Fruit fly (Drosophila melanogaster) whole organism, larva: Measurements from ENCODE around the gene CG3630.

Source experiments
- noc ChIP-seq: fragments of 200-800 bp; sonication (Bioruptor generic); optimal IDR thresholded peaks from 3 replicates; lab custom pipeline; 2019; ENCODE audit warnings: missing biosample characterization, mild to moderate bottlenecking, missing genetic modification characterization, moderate library complexity

Gene CG3630

DNA sequence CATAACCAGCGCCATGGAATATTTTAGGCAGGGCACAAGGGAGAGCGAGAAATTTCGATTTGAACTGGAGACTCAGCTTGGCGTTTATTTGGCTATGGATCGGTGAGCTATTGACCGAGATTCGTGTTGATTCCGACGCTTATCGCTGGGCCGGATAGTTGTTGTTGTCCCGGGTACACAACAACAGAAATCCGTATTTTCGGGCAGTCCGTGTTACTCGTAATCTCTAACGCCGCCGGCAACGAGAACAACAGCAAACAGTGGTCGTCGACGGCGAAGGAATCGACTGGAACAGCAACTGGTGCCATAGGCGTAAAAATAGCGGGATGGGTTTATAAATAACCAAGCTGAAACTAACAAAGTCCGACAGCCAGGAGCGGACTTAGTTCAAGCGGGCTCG, 29.9 kb downstream of the CG3630 start:
- no peak for TF ChIP-seq noc (tag; lab: Kevin White, UChicago)

DNA sequence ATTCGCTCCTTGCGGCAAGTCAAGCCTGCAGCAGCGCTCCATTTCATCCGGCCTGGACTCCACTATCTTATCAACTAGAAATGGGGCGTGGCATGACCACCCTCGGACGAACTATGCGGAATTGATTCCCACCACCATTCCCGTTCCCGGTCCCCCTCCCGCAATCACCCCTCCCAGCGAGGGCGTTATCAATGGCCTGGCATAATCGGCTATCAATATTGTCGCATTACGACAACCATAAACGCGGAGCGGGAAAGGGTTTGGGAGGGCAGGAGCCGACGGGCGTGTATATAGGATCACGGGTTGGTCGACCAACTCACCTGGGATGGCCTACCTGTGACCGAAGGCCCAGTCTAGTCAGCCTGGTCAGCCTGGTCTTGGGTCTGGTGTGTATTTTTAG, 31.2 kb downstream of the CG3630 start:
- TF ChIP-seq noc (tag; lab: Kevin White, UChicago), result no peak

DNA sequence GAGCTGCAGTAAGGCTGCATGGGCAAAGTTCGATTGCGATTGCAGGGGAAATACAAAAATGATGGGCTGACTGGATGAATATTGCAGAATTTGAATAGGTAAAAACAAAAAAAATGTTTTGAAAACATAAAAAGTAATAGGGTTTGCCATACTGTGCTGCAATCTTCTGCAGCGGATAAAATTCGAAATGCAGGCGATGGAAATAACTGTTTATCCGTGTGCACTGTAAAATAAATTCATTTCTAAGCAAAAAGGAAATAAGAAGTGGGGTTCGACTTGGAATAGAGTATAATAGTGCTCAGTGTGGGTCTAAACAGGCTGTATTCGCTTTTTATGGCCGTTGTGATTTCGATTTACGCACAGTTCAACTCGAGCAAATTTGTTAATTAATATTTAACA, 31.8 kb downstream of the CG3630 start, which contains the start of gene CG14053:
Gene CG14053 (minus strand): TSS at position 101 of the 399 bp plus-strand sequence.
- no peak for TF ChIP-seq noc (tag; lab: Kevin White, UChicago)

DNA sequence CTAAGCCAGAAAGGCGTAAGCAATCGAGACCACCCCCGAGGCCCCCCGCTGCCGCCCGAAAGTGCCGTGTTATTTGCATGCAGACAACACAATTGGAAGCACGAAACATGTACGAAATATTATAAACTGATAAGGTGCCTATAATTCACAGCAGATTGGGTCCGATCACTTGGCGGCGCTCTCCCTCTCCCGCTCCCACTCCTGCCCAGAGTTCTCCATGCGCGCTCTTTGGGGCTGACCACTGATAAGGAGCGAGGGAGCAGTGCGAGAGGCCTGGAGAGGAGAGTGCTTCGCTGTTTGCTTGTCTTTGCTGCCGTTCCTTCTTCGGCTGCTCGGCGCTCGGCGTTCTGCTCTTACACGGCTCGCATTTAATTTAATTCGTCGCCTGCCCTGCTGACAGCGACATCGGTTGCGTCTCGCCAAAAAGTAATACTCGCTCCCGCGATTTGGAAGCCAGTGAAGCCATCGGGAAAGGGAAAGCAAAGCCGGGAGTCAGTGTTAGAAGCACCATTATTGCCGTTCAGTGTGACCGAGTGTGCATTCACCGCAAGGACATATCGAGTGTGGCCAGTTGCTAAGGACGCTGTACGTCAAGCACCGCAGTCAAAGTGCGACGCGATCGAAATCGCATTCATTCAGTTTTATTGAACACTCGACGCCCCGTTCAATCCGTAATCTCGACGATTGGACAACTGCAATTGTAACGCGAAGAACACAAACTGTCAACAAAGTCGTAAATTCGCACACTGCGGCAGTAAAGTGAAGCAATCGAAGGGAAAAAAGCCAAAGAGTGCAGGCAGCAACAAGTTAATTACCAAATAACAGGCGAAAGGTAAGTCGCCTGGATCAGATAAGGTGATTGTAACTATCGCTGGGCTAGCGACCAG, 32.5 kb downstream of the CG3630 start:
- TF ChIP-seq noc (tag; lab: Kevin White, UChicago), result peak; percentile 49

DNA sequence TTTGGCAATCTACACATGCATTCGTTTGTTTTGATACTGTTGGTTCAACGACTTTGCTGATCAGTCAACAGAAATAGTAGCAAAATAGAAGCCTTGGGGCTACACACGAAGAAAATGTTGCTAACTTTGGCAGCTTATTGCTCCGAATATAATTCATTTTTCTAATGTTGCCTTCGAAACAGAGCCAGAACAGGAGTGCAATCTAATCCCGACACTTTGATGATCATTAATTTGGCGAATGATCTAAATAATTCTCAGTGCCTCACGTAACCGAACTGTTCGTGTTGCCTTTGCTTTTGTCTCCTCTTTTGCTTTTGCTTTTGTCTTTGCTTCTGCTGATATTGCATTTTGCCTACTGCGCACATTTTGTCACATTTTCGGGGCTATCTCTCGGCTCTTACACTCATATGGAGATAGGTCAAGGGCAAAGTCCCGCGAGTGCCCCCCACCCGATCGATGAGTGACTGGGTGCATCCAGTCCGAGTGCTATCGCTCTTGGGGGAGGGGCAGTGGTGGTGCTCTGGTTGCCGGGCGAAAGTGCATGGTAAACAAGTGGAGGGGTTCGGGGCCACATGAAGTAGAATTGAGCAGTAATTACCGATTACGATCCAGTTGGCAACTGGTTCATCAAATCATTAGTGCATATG, 34.2 kb downstream of the CG3630 start:
- no peak for TF ChIP-seq noc (tag; lab: Kevin White, UChicago)

DNA sequence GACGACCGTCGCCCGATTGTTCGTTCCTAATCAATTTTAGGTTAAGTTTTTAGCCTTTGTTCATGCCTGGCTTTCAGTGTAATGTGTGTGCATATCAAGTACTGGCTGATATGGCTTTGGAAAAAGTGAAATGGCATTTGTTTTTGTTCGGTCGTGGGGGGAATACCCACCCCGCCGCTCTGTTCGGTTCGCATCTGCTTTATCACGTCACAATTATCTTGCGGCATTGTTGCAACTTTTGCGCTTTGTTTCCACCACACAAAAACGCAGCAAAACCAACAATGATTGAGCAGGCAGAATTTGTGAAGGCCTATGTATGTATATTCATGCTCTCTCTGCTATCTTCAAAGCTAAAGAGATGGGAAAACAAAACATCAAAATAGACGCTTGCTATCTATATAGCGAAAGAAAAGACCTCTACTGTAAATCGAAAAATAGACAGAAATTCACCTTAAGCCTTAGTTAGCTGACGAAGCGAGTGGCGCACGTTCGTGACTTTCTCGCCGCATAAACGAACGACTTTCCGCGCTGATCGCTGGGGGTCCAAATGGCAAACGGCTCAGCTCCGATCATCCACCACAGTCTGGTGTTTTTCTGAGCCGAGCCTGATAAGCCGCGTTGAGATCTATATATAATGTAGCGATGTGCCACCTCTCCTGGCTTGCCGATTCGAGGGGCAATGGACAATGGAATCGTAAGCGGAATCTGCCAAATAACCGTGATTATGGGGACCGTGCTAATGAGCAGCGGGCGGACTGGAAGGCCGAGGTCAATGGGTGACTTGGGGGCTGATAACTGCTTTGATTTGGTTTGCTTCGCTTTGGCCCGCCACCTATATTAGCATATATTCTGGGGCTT, 35.6 kb downstream of the CG3630 start:
- TF ChIP-seq noc (tag; lab: Kevin White, UChicago), result no peak

DNA sequence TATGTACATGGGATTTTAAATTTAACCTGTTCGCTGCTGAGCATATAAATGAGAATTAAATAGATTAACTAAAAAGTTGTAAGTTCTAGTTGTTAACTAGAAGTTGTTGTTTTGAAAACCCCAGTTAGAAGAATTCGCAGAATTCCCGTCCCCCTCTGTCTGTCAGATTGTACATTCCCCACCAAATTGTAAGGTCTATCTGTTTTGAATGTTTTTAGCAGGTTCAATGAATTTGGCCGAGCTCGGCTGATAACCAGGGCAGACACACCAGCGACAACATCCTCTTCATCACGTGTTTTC, 36.2 kb downstream of the CG3630 start:
- TF ChIP-seq noc (tag; lab: Kevin White, UChicago), result no peak

DNA sequence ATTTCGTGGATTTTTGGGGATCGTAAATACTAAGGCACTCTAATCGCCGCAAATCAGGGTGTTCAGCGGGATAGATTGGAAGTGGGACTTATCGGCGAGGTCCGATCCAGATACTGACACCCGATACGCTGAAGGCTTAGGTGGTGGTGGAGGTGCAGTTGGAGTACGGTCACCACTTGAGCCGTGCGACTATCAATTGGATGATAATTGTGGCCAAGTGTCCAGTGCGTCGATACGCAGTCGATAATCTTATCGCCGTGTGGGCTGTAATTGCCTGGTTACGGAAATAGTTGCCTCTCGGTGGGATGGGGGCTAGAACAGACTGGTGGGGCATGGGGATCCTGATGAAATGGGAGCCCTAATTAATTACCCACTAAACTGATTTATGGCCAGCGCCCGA, 37.3 kb downstream of the CG3630 start:
- TF ChIP-seq noc (tag; lab: Kevin White, UChicago), result peak; percentile 33

DNA sequence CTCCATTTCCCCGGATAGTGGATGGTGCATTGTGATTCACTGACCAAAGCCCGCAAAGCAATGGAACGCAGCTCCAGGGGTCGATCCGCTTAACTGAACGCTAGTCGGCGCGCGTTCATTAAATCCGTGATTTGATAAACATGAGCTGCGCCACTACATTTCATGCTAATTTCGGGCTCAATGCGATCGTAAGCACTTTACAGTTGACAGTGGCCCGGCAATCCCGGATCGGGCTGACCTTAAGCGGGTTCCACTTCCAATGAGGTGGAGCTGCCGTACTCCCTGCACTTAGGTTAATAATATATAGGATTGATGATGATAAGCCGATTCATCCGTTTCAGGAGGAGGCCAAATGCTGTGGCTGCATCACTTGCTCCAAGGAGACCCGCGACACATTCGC, 41.8 kb downstream of the CG3630 start, which contains the start of gene FarO:
Gene FarO (minus strand): TSS at position 101 of the 400 bp plus-strand sequence.
- no peak for TF ChIP-seq noc (tag; lab: Kevin White, UChicago)

DNA sequence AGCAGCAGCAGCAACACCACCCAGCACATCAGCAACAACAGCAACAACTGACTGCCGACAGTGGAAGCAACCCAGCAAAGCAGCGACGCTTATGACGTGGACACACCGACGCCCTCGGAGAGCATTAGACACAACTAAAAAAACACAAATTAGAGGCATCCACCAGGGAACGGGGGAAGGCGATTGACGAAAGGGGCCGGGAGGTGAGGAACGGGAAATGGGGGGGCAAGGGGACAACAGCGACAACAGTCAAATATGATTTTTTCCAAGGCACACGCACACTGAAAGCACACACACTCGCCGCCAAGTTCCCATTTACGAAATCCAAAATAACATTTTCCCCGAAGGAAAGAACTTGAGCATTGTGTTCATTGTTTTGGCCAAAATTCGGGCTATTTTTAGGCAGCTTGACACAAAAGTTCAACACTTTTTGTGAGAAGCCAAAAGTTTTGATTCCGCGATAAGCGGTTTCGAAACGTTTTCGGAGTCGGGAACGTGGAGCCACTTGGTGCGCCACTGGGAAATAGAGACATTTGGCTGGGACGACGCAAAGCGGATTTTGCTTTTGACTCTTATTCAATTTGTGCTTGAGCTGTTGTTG, 46.7 kb downstream of the CG3630 start:
- TF ChIP-seq noc (tag; lab: Kevin White, UChicago), result no peak

DNA sequence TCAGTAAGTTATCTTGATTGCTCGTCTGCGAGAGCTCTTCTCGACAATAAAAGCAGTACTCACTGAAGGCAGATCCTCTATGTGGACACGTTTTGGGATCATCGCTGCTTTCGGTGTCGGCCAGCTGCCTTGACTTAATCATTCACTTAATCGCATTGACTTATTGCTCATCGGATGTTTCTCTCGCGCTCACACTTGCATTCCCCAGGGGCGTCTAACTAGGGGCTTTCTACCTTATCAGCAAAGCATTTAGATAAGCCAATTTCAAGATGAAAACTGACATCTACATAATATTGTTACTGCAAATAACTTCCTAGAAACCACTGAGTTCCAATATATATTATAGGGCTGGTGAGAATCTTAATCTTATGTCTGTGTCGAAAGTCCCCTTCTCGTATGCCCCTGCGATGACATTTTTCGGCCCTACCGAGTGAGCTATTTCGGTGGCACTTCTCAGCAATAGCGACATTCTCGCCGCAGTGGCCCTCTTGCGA, 50.4 kb downstream of the CG3630 start:
- no peak for TF ChIP-seq noc (tag; lab: Kevin White, UChicago)

DNA sequence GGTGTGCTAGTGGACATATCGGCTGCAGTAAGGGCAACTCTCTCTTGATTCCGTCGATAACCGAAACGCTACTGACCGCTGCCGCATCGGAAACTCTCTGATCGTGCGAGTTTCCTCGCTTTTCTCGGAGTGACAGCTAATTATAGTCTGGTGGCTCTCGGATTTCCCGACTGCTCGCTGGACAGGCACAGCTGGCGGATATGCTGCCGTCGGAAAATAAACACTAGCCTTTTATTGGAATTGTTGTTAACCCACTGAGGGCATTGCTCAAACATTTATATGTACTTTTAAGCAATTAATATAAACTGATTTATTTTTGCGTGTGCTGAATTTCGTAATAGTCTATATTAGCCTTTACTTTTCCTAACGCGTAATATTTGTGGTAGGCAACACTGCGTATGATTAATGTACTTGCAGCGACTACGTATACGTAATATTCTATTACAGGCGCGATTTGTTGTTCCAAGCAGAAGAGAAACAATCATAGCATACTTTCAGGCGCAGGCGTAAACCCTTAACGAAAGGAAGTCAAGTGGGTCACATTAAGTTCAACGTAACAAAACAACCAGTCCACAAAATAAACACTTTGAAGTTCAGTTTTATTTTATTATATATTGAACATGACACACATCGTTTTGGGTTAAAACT, 51.9 kb downstream of the CG3630 start, which contains the start of gene SmydA-8:
Gene SmydA-8 (minus strand): TSS at position 51 of the 648 bp plus-strand sequence.
- TF ChIP-seq noc (tag; lab: Kevin White, UChicago), result no peak

DNA sequence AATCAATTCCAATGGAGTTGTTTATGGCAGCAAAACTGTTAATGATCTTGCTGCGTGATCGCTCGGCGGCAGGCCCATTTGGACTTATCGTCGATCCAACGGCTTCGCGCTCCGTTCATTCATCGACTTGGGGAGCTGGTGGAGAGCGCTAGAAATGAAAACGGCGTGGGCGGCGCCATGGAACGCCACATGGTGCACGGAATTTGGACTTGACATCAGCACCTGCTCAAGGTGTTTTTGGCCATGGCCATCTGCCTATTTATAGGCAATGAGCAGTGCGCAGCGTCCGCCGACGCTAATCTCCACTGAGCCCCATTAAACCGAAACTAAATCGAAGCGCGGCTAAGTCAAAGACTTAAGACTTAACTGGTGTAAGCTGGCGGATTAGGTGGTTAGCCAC, 56.5 kb downstream of the CG3630 start:
- no peak for TF ChIP-seq noc (tag; lab: Kevin White, UChicago)

DNA sequence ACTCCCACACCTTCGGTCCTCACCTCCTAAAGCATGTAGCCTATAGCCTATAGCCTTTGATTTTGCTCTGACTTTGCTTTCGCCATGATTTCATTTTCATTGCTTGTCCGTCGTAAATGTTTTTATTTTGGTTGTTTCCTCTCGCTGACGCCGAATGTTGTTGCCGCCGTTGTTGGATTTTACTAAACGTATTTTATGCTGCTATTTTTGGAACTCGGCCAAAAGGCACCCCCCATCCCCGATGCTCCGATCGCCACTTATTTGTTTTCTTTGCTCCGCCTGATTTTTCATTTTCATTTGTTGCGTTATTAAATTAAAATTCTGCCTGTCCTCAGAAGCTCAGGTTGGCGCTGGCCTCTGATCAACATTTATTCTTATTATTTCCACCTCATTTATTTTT, 57.2 kb downstream of the CG3630 start:
- no peak for TF ChIP-seq noc (tag; lab: Kevin White, UChicago)

DNA sequence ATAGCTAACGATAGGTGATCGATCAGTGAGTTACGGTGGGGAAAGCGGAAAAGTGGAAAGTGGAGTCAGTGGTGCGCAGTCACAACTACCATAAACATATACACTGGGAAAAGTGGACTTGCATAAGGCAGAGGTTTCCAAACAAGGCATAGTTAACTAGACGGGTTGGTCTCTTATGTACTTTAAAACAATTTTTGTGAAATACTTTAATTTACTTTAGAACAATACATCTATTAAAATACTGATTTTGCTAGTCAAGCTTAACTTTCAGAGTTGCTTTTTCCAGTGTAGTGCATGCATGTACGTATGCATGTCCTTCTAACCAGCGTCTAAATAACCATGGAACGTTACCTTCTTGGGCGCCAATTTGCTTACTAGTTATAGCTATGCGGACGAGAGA, 57.9 kb downstream of the CG3630 start:
- TF ChIP-seq noc (tag; lab: Kevin White, UChicago), result no peak
